Worm (Caenorhabditis elegans): ENCODE data around the gene parg-1.

Gene parg-1

ce11 chrIV:8794895-8795665, 49.0 kb downstream of the parg-1 start (continued):
- TF ChIP-seq tbp1 (GFP tag; optimal IDR thresholded peaks at IDR 0.05) (peak; percentile 57), repo-1 (tag; optimal IDR thresholded peaks at IDR 0.05) (peak; percentile 83), F23B12.7 (tag; optimal IDR thresholded peaks at IDR 0.05; ENCODE audit: insufficient read depth) (peak; percentile 12), tlf-1 (GFP tag; optimal IDR thresholded peaks at IDR 0.05) (peak; percentile 52), dpl-1 (GFP tag; optimal IDR thresholded peaks at IDR 0.05) (no peak), F52B5.7 (tag; optimal IDR thresholded peaks at IDR 0.05) (peak; percentile 61), pbrm-1 (GFP tag; IDR thresholded peaks at IDR 0.05) (peak; percentile 73; the same call in 1 of the 2 replicates), rcor-1 (GFP tag; IDR thresholded peaks at IDR 0.05) (peak; percentile 22; the same call in 1 of the 2 replicates), let-607 (tag; optimal IDR thresholded peaks at IDR 0.05) (peak; percentile 70 to 80), lir-1 (GFP tag; conservative IDR thresholded peaks at IDR 0.05) (peak; percentile 59; the same call in 1 of the 2 replicates), efl-1 (GFP tag; optimal IDR thresholded peaks at IDR 0.05) (no peak), F49E8.2 (tag; optimal IDR thresholded peaks at IDR 0.05; ENCODE audit: insufficient read depth) (no peak), let-526 (GFP tag; IDR thresholded peaks at IDR 0.05) (0 out of 2 replicates have a peak, but pooled peaks have one; percentile 57), attf-5 (GFP tag; optimal IDR thresholded peaks at IDR 0.05) (peak; percentile 94), atf-7 (tag; optimal IDR thresholded peaks at IDR 0.05) (peak; percentile 92), rec-8 (tag; optimal IDR thresholded peaks at IDR 0.05) (no peak), ztf-26 (tag; optimal IDR thresholded peaks at IDR 0.05) (peak; percentile 93), F22D6.2 (tag; optimal IDR thresholded peaks at IDR 0.05) (peak; percentile 58), bed-2 (GFP tag; IDR thresholded peaks at IDR 0.05) (no peak), ztf-25 (GFP tag; IDR thresholded peaks at IDR 0.05) (no peak), cebp-1 (GFP tag; IDR thresholded peaks at IDR 0.05) (peak; percentile 49; the same call in 1 of the 2 replicates), cebp-1 (tag; optimal IDR thresholded peaks at IDR 0.05) (peak; percentile 94), mcd-1 (GFP tag; IDR thresholded peaks at IDR 0.05) (peak; percentile 81), ccch-3 (GFP tag; optimal IDR thresholded peaks at IDR 0.05) (no peak), him-1 (tag; optimal IDR thresholded peaks at IDR 0.05) (no peak), egl-44 (GFP tag; IDR thresholded peaks at IDR 0.05) (0 out of 2 replicates have a peak, but pooled peaks have one; percentile 60), pha-4 (tag; optimal IDR thresholded peaks at IDR 0.05) (no peak), die-1 (tag; optimal IDR thresholded peaks at IDR 0.05) (peak; percentile 66)

ce11 chrIV:8796246-8796645, 50.2 kb downstream of the parg-1 start:
- TF ChIP-seq K12H6.12 (tag; optimal IDR thresholded peaks at IDR 0.05) (peak; percentile 16), ceh-58 (GFP tag; IDR thresholded peaks at IDR 0.05) (no peak)

- TF ChIP-seq lin-35 (GFP tag; optimal IDR thresholded peaks at IDR 0.05) (no peak), hmg-1.2 (GFP tag; IDR thresholded peaks at IDR 0.05) (no peak), lin-26 (GFP tag; IDR thresholded peaks at IDR 0.05) (no peak), F49E8.2 (tag; optimal IDR thresholded peaks at IDR 0.05; ENCODE audit: insufficient read depth) (no peak), fkh-3 (tag; optimal IDR thresholded peaks at IDR 0.05) (no peak), sdz-38 (tag; optimal IDR thresholded peaks at IDR 0.05) (no peak), ztf-6 (GFP tag; IDR thresholded peaks at IDR 0.05) (no peak), dpff-1 (tag; optimal IDR thresholded peaks at IDR 0.05) (no peak)
Observed at ce11 chrIV:8798255-8798654, 52.2 kb downstream of the parg-1 start, which contains the start of gene clec-182. Gene clec-182, minus strand, starts transcription at chrIV:8798355.

All from whole organism, young adult.